Worm (Caenorhabditis elegans): ENCODE measurements around the gene sdz-21.

sdz-21 gene

ce11 chrIII:5665710-5666109 is 8.9 kb upstream of the sdz-21 start:
- TF ChIP-seq lim-7 (GFP tag; IDR thresholded peaks at IDR 0.05), result no peak
- TF ChIP-seq nhr-28 (tag; optimal IDR thresholded peaks at IDR 0.05), result no peak
- TF ChIP-seq nhr-237 (tag; optimal IDR thresholded peaks at IDR 0.05), result no peak
- no peak for TF ChIP-seq T26A8.4 (GFP tag; IDR thresholded peaks at IDR 0.05)
- no peak for TF ChIP-seq daf-8 (GFP tag; IDR thresholded peaks at IDR 0.05)

DNA sequence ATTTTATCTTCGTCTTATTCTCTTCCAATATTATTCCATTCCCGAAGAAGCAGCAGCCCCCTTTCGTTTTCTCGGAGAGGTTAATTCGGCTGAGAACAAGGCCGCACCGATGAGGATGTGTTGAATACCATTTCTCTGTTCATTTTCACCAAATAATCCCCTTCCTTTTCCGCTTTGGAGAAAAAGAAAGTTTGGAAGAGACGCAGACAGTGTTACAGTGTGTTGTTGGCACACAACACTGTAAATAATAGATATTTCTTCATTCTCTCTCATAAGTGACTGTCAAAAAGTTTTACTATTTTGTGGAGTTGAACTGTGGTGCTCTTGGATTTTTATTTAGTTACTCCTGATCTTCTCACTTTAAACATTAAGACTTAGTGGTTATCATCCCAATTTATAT is 8.4 kb upstream of the sdz-21 start:
- peak; percentile 31 for TF ChIP-seq nhr-28 (tag; optimal IDR thresholded peaks at IDR 0.05)
- peak; percentile 1 for TF ChIP-seq pqm-1 (tag; optimal IDR thresholded peaks at IDR 0.05)
- peak; percentile 13 for TF ChIP-seq mes-2 (tag; optimal IDR thresholded peaks at IDR 0.05; ENCODE audit: poor library complexity, severe bottlenecking)
- TF ChIP-seq F10B5.3 (tag; optimal IDR thresholded peaks at IDR 0.05), result no peak
- no peak for TF ChIP-seq lin-1 (GFP tag; IDR thresholded peaks at IDR 0.05)

DNA sequence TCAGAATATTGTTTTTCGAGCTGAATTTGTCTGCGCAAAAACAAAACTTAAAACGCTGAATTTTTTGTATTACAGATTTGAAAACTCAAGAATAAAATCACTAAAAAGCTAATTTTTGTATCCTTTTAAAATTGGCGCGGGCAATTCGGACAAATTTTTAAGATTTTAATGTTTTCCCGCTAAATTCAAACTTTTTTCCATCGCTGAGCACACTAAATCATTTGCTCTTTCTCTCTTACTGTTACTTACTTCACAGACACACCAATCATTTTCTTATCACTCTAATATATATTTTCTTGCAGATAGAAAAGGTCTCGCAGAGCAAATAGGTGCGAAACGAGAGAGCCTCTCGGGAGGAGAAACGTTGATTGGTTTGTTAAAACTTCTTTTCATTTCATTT is 7.1 kb upstream of the sdz-21 start, which contains the start of gene par-3:
Gene par-3 (plus strand): TSS at position 301 of the 400 bp plus-strand sequence.
- no peak for TF ChIP-seq ceh-44 (GFP tag; IDR thresholded peaks at IDR 0.05)
- peak; percentile 42 for TF ChIP-seq aha-1 (tag)
- TF ChIP-seq mxl-3 (GFP tag; optimal IDR thresholded peaks at IDR 0.05), result no peak
- no peak for TF ChIP-seq ctbp-1 (GFP tag; IDR thresholded peaks at IDR 0.05)
- no peak for TF ChIP-seq dmd-9 (GFP tag; IDR thresholded peaks at IDR 0.05)
- no peak for TF ChIP-seq madf-9 (GFP tag; conservative IDR thresholded peaks at IDR 0.05)
- no peak for TF ChIP-seq nhr-237 (tag; optimal IDR thresholded peaks at IDR 0.05)
- TF ChIP-seq pha-4 (GFP tag; IDR thresholded peaks at IDR 0.05), result no peak
- TF ChIP-seq pha-4 (tag; optimal IDR thresholded peaks at IDR 0.05), result no peak
- no peak for TF ChIP-seq zfp-2 (tag; optimal IDR thresholded peaks at IDR 0.05)
- no peak for TF ChIP-seq daf-19 (GFP tag; conservative IDR thresholded peaks at IDR 0.05)
- peak; percentile 53 for TF ChIP-seq pqm-1 (tag; optimal IDR thresholded peaks at IDR 0.05)

- TF ChIP-seq gei-8 (GFP tag; optimal IDR thresholded peaks at IDR 0.05) (no peak), lsy-2 (tag; optimal IDR thresholded peaks at IDR 0.05) (peak in 1 of 2 experiments; percentile 73), F49E8.2 (tag; optimal IDR thresholded peaks at IDR 0.05; ENCODE audit: borderline replicate concordance) (peak; percentile 85), nhr-41 (GFP tag; IDR thresholded peaks at IDR 0.05) (no peak), ceh-20 (GFP tag; IDR thresholded peaks at IDR 0.05) (no peak), lin-38 (GFP tag; IDR thresholded peaks at IDR 0.05) (peak; percentile 81), unc-130 (GFP tag; optimal IDR thresholded peaks at IDR 0.05) (peak; percentile 87), snpc-1.2 (GFP tag; IDR thresholded peaks at IDR 0.05) (peak; percentile 60; the same call in 1 of the 2 replicates), Y48G9A.11 (GFP tag; IDR thresholded peaks at IDR 0.05) (peak; percentile 79)
These were observed 6.7 kb upstream of the sdz-21 start for ce11 chrIII:5663521-5663920.

ce11 chrIII:5660976-5661375 is 4.1 kb upstream of the sdz-21 start, which contains the start of gene F54E7.6:
TSS of gene F54E7.6 (minus strand) at chrIII:5661085.
- no peak for TF ChIP-seq R02D3.7 (tag; optimal IDR thresholded peaks at IDR 0.05)
- no peak for TF ChIP-seq spr-1 (tag; optimal IDR thresholded peaks at IDR 0.05)
- TF ChIP-seq nhr-28 (tag; optimal IDR thresholded peaks at IDR 0.05), result peak; percentile 82
- no peak for TF ChIP-seq lin-1 (GFP tag; IDR thresholded peaks at IDR 0.05)
- TF ChIP-seq mxl-3 (GFP tag; optimal IDR thresholded peaks at IDR 0.05), result peak; percentile 33

DNA sequence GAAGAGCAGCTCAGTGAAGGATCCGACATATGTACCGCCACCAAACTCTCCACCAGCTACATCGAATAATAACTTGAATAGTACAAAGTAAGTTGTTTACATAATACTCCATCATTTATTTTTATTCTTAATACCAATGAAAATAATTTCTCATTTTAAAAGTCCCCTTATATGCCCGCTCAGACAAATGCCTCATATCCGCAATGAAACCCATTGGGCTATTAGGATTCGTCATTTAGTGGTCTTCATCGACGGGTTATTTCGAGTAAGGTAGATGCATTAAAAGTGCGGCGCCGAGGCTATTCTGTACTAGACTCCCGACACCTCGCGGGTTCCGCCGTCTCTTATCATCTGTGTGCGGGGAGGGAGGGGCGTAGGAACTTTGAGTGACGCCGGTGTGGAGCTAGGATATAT is 3.1 kb downstream of the sdz-21 start:
- no peak for TF ChIP-seq aly-2 (tag; optimal IDR thresholded peaks at IDR 0.05)
- no peak for TF ChIP-seq mdt-29 (GFP tag; IDR thresholded peaks at IDR 0.05)
- TF ChIP-seq ceh-28 (tag; optimal IDR thresholded peaks at IDR 0.05), result no peak
- no peak for TF ChIP-seq Y5F2A.4 (GFP tag; optimal IDR thresholded peaks at IDR 0.05)
- no peak for TF ChIP-seq ces-1 (GFP tag; optimal IDR thresholded peaks at IDR 0.05)
- TF ChIP-seq ctbp-1 (GFP tag; IDR thresholded peaks at IDR 0.05), result 0 out of 2 replicates have a peak, but pooled peaks have one; percentile 16
- TF ChIP-seq fos-1 (tag; optimal IDR thresholded peaks at IDR 0.05), result no peak
- TF ChIP-seq lin-38 (GFP tag; IDR thresholded peaks at IDR 0.05), result peak; percentile 88
- TF ChIP-seq lir-3 (tag; optimal IDR thresholded peaks at IDR 0.05), result no peak
- no peak for TF ChIP-seq ceh-82 (tag; optimal IDR thresholded peaks at IDR 0.05)
- no peak for TF ChIP-seq attf-4 (tag; optimal IDR thresholded peaks at IDR 0.05)
- TF ChIP-seq skn-1 (tag; optimal IDR thresholded peaks at IDR 0.05), result no peak
- peak; percentile 72 for TF ChIP-seq T26A8.4 (GFP tag; IDR thresholded peaks at IDR 0.05)
- no peak for TF ChIP-seq nhr-10 (tag; optimal IDR thresholded peaks at IDR 0.05)
- no peak for TF ChIP-seq ceh-62 (tag; optimal IDR thresholded peaks at IDR 0.05)
- no peak for TF ChIP-seq F26F4.8 (GFP tag; conservative IDR thresholded peaks at IDR 0.05)
- TF ChIP-seq gei-8 (GFP tag; optimal IDR thresholded peaks at IDR 0.05), result no peak
- TF ChIP-seq hif-1 (tag; optimal IDR thresholded peaks at IDR 0.05), result no peak

All from whole organism, L4 larva.